Worm (Caenorhabditis elegans) whole organism, dauer: Measurements from ENCODE around the gene dnj-25.

Experiments used
- unc-62 ChIP-seq: sonication (generic microtip); optimal IDR thresholded peaks from 2 replicates; lab custom pipeline; 2017; ENCODE audit warnings: missing biosample characterization, missing genetic modification reagents, missing genetic modification characterization

dnj-25 gene

ce11 chrV:20775269-20775668 lies 31.1 kb upstream of the dnj-25 start, which contains the start of gene F38A6.4:
F38A6.4 (minus strand) TSS chrV:20775369.
- no peak for TF ChIP-seq unc-62 (GFP tag; lab: Kevin White, UChicago)

ce11 chrV:20773647-20774046 lies 29.5 kb upstream of the dnj-25 start, which contains the start of gene F38A6.5:
F38A6.5 (minus strand) TSS chrV:20773747.
- TF ChIP-seq unc-62 (GFP tag; lab: Kevin White, UChicago): no peak

ce11 chrV:20771702-20772101 lies 27.6 kb upstream of the dnj-25 start:
- TF ChIP-seq unc-62 (GFP tag; lab: Kevin White, UChicago): no peak

- no peak for TF ChIP-seq unc-62 (GFP tag; lab: Kevin White, UChicago)
Observed at ce11 chrV:20770846-20771245, 26.7 kb upstream of the dnj-25 start.

- TF ChIP-seq unc-62 (GFP tag; lab: Kevin White, UChicago): no peak
Observed at ce11 chrV:20770061-20770460, 25.9 kb upstream of the dnj-25 start, which contains the start of gene elp-1. elp-1 (minus strand) TSS chrV:20770161.

ce11 chrV:20763192-20763591 lies 19.0 kb upstream of the dnj-25 start:
- no peak for TF ChIP-seq unc-62 (GFP tag; lab: Kevin White, UChicago)

- TF ChIP-seq unc-62 (GFP tag; lab: Kevin White, UChicago): no peak
Observed at ce11 chrV:20761758-20762157, 17.6 kb upstream of the dnj-25 start.

ce11 chrV:20758106-20758505 lies 14.0 kb upstream of the dnj-25 start:
- no peak for TF ChIP-seq unc-62 (GFP tag; lab: Kevin White, UChicago)

- TF ChIP-seq unc-62 (GFP tag; lab: Kevin White, UChicago): no peak
Observed at ce11 chrV:20757255-20757654, 13.1 kb upstream of the dnj-25 start.

ce11 chrV:20756385-20756996 lies 12.3 kb upstream of the dnj-25 start:
- TF ChIP-seq unc-62 (GFP tag; lab: Kevin White, UChicago): no peak

- no peak for TF ChIP-seq unc-62 (GFP tag; lab: Kevin White, UChicago)
Observed at ce11 chrV:20755494-20755893, 11.3 kb upstream of the dnj-25 start.

- TF ChIP-seq unc-62 (GFP tag; lab: Kevin White, UChicago): no peak
Observed at ce11 chrV:20753838-20754503, 9.8 kb upstream of the dnj-25 start.

ce11 chrV:20752609-20753102 lies 8.5 kb upstream of the dnj-25 start, which contains the start of gene pha-4:
pha-4 (plus strand) TSS chrV:20753052.
- TF ChIP-seq unc-62 (GFP tag; lab: Kevin White, UChicago): no peak

ce11 chrV:20749098-20749497 lies 5.0 kb upstream of the dnj-25 start:
- TF ChIP-seq unc-62 (GFP tag; lab: Kevin White, UChicago): no peak

- TF ChIP-seq unc-62 (GFP tag; lab: Kevin White, UChicago): no peak
Observed at ce11 chrV:20747964-20748363, 3.8 kb upstream of the dnj-25 start.

ce11 chrV:20746805-20747204 lies 2.7 kb upstream of the dnj-25 start:
- TF ChIP-seq unc-62 (GFP tag; lab: Kevin White, UChicago): no peak

ce11 chrV:20745278-20745677 lies 1.1 kb upstream of the dnj-25 start:
- no peak for TF ChIP-seq unc-62 (GFP tag; lab: Kevin White, UChicago)
